Fruit fly (Drosophila melanogaster) whole organism, adult: ENCODE measurements around the gene sv.
A peak's percentile ranks its signal among the peaks of the same experiment; 100 is the strongest.

Experiments
- CG1620 ChIP-seq: fragments of 200-800 bp; sonication (Bioruptor generic); optimal IDR thresholded peaks from 2 replicates; lab custom pipeline; 2016; ENCODE audit warnings: missing biosample characterization, missing genetic modification characterization
- CG33017 ChIP-seq: fragments of 200-800 bp; sonication (Bioruptor generic); optimal IDR thresholded peaks from 2 replicates; lab custom pipeline; 2018; ENCODE audit warnings: missing biosample characterization, mild to moderate bottlenecking, missing genetic modification characterization, moderate library complexity
- CG5204 ChIP-seq: fragments of 200-800 bp; sonication (Bioruptor generic); optimal IDR thresholded peaks from 2 replicates; lab custom pipeline; 2016; ENCODE audit warnings: missing biosample characterization, missing genetic modification characterization
- CG7045 ChIP-seq: fragments of 200-800 bp; sonication (Bioruptor generic); optimal IDR thresholded peaks from 2 replicates; lab custom pipeline; 2017; ENCODE audit warnings: missing biosample characterization, mild to moderate bottlenecking, missing genetic modification characterization
- Crg-1 ChIP-seq: fragments of 200-800 bp; sonication (Bioruptor generic); optimal IDR thresholded peaks from 2 replicates; lab custom pipeline; 2016; ENCODE audit warnings: missing biosample characterization, missing genetic modification characterization
- Hr96 ChIP-seq: fragments of 200-800 bp; sonication (Bioruptor generic); optimal IDR thresholded peaks from 2 replicates; lab custom pipeline; 2016; ENCODE audit warnings: missing biosample characterization, missing genetic modification characterization
- Mnt ChIP-seq: fragments of 200-800 bp; sonication (Bioruptor generic); optimal IDR thresholded peaks from 2 replicates; lab custom pipeline; 2016; ENCODE audit warnings: missing biosample characterization, mild to moderate bottlenecking, missing genetic modification characterization
- cic ChIP-seq: fragments of 200-800 bp; sonication (Bioruptor generic); optimal IDR thresholded peaks from 2 replicates; lab custom pipeline; 2017; ENCODE audit warnings: missing biosample characterization, mild to moderate bottlenecking, missing genetic modification characterization, moderate library complexity
- cnc ChIP-seq, 2 experiments: fragments of >200 bp; optimal IDR thresholded peaks; 2 replicates each; lab custom pipeline; 2017
- ovo ChIP-seq: fragments of 200-800 bp; sonication (Bioruptor generic); optimal IDR thresholded peaks from 2 replicates; lab custom pipeline; 2016; ENCODE audit warnings: missing biosample characterization, missing genetic modification characterization
- tj ChIP-seq: fragments of 200-800 bp; sonication (Bioruptor generic); optimal IDR thresholded peaks from 3 replicates; lab custom pipeline; 2017; ENCODE audit warnings: missing biosample characterization, mild to moderate bottlenecking, missing genetic modification characterization, moderate library complexity
- toe ChIP-seq: fragments of 200-800 bp; sonication (Bioruptor generic); optimal IDR thresholded peaks from 2 replicates; lab custom pipeline; 2016; ENCODE audit warnings: missing biosample characterization, missing genetic modification characterization

DNA sequence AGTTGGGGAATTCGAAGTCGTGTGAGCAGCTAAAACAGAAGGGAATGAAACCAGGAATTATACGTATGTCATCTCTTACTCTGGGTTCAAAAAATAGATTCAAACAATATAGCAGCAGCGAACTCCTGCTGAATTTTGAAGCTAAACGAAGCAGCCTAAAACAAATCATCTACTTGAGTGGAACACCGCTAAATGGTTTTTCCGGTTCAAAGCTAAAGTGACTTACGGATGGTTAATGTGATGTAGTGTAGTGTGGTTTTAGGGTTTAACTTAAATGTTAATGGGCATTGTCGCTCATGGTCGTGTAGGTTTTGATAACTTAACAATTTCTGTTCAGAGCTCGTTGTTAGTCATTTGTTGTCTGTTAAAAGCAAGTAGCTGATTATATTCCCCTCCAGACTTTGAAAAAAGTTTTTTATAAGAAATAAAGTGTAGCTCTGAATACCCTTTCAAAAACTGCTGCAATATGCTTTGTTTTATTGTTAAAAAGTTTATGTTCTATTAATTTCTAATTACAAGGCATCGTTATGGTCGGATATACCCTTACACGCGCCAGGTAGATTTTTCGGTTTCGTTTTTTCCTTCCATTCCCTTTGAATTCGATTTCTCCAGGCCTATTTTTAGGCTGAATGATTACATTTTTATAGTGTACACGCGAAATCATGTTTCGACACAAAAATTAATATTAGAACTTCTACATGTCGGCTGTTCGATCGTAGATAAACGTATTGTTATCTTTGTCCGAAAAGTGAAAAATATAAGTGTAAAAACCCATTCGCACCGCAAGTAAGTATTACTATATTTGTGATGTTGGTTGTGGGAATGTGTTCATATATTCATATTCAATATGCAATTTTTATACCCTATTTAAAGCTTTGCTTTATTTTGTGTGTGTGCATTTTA, 24.5 kb downstream of the sv start:
- TF ChIP-seq cnc (optimal IDR thresholded peaks at IDR 0.05; lab: Kevin White, UChicago) (no peak), cic (GFP tag; lab: Kevin White, UChicago) (no peak), Crg-1 (GFP tag; lab: Kevin White, UChicago) (peak; percentile 9), CG33017 (tag; lab: Kevin White, UChicago) (peak; percentile 50), Mnt (GFP tag; lab: Kevin White, UChicago) (no peak), CG1620 (GFP tag; lab: Kevin White, UChicago) (no peak), toe (no peak), ovo (GFP tag; lab: Kevin White, UChicago) (no peak), CG7045 (GFP tag; lab: Kevin White, UChicago) (no peak), Hr96 (GFP tag; lab: Kevin White, UChicago) (no peak), tj (GFP tag; lab: Kevin White, UChicago) (peak; percentile 14), CG5204 (GFP tag; lab: Kevin White, UChicago) (no peak)
